Worm (Caenorhabditis elegans): ENCODE data around the gene bed-2.

The bed-2 gene

ce11 chrIII:11448330-11448729 lies 22.3 kb downstream of the bed-2 start:
- TF ChIP-seq cnd-1 (tag; optimal IDR thresholded peaks at IDR 0.05) (no peak), lin-13 (tag; optimal IDR thresholded peaks at IDR 0.05) (no peak), snpc-4 (tag; optimal IDR thresholded peaks at IDR 0.05) (no peak), elt-1 (tag; optimal IDR thresholded peaks at IDR 0.05; ENCODE audit: borderline replicate concordance, insufficient read depth) (no peak), blmp-1 (tag; optimal IDR thresholded peaks at IDR 0.05) (no peak), flh-1 (GFP tag; optimal IDR thresholded peaks at IDR 0.05) (no peak), drap-1 (GFP tag; optimal IDR thresholded peaks at IDR 0.05) (no peak), elt-3 (tag; optimal IDR thresholded peaks at IDR 0.05) (no peak), mab-5 (tag; optimal IDR thresholded peaks at IDR 0.05) (no peak), nhr-12 (tag; optimal IDR thresholded peaks at IDR 0.05) (no peak), zip-8 (tag; optimal IDR thresholded peaks at IDR 0.05) (no peak), ceh-83 (GFP tag; optimal IDR thresholded peaks at IDR 0.05) (no peak), sptf-1 (tag; optimal IDR thresholded peaks at IDR 0.05) (no peak), unc-120 (tag; optimal IDR thresholded peaks at IDR 0.05; ENCODE audit: poor library complexity, severe bottlenecking) (no peak), nhr-76 (tag; optimal IDR thresholded peaks at IDR 0.05) (no peak), mls-2 (tag; optimal IDR thresholded peaks at IDR 0.05) (no peak), mep-1 (tag; optimal IDR thresholded peaks at IDR 0.05) (no peak)

- no peak for TF ChIP-seq sem-2 (GFP tag; optimal IDR thresholded peaks at IDR 0.05)
- peak; percentile 95 for TF ChIP-seq nhr-2 (tag; optimal IDR thresholded peaks at IDR 0.05)
- peak; percentile 11 for TF ChIP-seq zip-8 (tag; optimal IDR thresholded peaks at IDR 0.05)
- no peak for TF ChIP-seq unc-39 (tag; optimal IDR thresholded peaks at IDR 0.05)
Observed at ce11 chrIII:11446826-11447225, 23.8 kb downstream of the bed-2 start.

ce11 chrIII:11444796-11445386 lies 25.7 kb downstream of the bed-2 start:
- TF ChIP-seq mep-1 (tag; optimal IDR thresholded peaks at IDR 0.05) (no peak), pha-4 (tag; optimal IDR thresholded peaks at IDR 0.05) (no peak), elt-3 (tag; optimal IDR thresholded peaks at IDR 0.05) (no peak), blmp-1 (tag; optimal IDR thresholded peaks at IDR 0.05) (no peak), flh-1 (GFP tag; optimal IDR thresholded peaks at IDR 0.05) (no peak), sem-2 (GFP tag; optimal IDR thresholded peaks at IDR 0.05) (no peak), mab-5 (tag; optimal IDR thresholded peaks at IDR 0.05) (no peak), nhr-76 (tag; optimal IDR thresholded peaks at IDR 0.05) (no peak), ztf-11 (tag; optimal IDR thresholded peaks at IDR 0.05) (no peak), nhr-2 (tag; optimal IDR thresholded peaks at IDR 0.05) (no peak), ces-1 (GFP tag; optimal IDR thresholded peaks at IDR 0.05) (no peak), tbx-8 (GFP tag; optimal IDR thresholded peaks at IDR 0.05) (no peak), nhr-12 (tag; optimal IDR thresholded peaks at IDR 0.05) (no peak), zip-8 (tag; optimal IDR thresholded peaks at IDR 0.05) (no peak), nhr-237 (tag; optimal IDR thresholded peaks at IDR 0.05) (no peak), M03D4.4 (tag; optimal IDR thresholded peaks at IDR 0.05) (no peak), ham-2 (GFP tag; optimal IDR thresholded peaks at IDR 0.05) (no peak), ceh-39 (tag; optimal IDR thresholded peaks at IDR 0.05) (no peak)

- TF ChIP-seq ztf-11 (tag; optimal IDR thresholded peaks at IDR 0.05) (no peak), unc-39 (tag; optimal IDR thresholded peaks at IDR 0.05) (no peak), M03D4.4 (tag; optimal IDR thresholded peaks at IDR 0.05) (no peak), mep-1 (tag; optimal IDR thresholded peaks at IDR 0.05) (no peak), bed-3 (GFP tag; optimal IDR thresholded peaks at IDR 0.05) (no peak), elt-1 (tag; optimal IDR thresholded peaks at IDR 0.05; ENCODE audit: borderline replicate concordance, insufficient read depth) (no peak), blmp-1 (tag; optimal IDR thresholded peaks at IDR 0.05) (no peak), tbx-8 (GFP tag; optimal IDR thresholded peaks at IDR 0.05) (no peak)
Observed at ce11 chrIII:11443408-11443994, 27.1 kb downstream of the bed-2 start.

- TF ChIP-seq ces-1 (GFP tag; optimal IDR thresholded peaks at IDR 0.05) (no peak), bed-3 (GFP tag; optimal IDR thresholded peaks at IDR 0.05) (no peak), elt-3 (tag; optimal IDR thresholded peaks at IDR 0.05) (no peak), mep-1 (tag; optimal IDR thresholded peaks at IDR 0.05) (no peak), nhr-76 (tag; optimal IDR thresholded peaks at IDR 0.05) (no peak), sem-2 (GFP tag; optimal IDR thresholded peaks at IDR 0.05) (no peak), mls-2 (tag; optimal IDR thresholded peaks at IDR 0.05) (no peak), ceh-43 (GFP tag; optimal IDR thresholded peaks at IDR 0.05) (no peak), M03D4.4 (tag; optimal IDR thresholded peaks at IDR 0.05) (no peak), ham-2 (GFP tag; optimal IDR thresholded peaks at IDR 0.05) (no peak), cnd-1 (tag; optimal IDR thresholded peaks at IDR 0.05) (no peak), lin-13 (tag; optimal IDR thresholded peaks at IDR 0.05) (no peak), snpc-4 (tag; optimal IDR thresholded peaks at IDR 0.05) (no peak)
Observed at ce11 chrIII:11442556-11442955, 28.1 kb downstream of the bed-2 start, which contains the start of gene sbp-1. Gene sbp-1 (minus strand): TSS chrIII:11442566.
